Worm (Caenorhabditis elegans) whole organism, midembryonic: ENCODE results near the gene nlp-26.

Source experiments
- T22C8.4 ChIP-seq: fragments of 200-800 bp; sonication (Bioruptor generic); IDR thresholded peaks from 2 replicates; pipeline ENCODE4 v1.3.6; 2022; ENCODE audit warnings: missing genetic modification characterization, missing compliant biosample characterization
- ztf-23 ChIP-seq: fragments of 200-800 bp; sonication (Bioruptor generic); IDR thresholded peaks from 2 replicates; pipeline ENCODE4 v1.3.6; 2022; ENCODE audit warnings: missing genetic modification reagents, missing genetic modification characterization, missing compliant biosample characterization

DNA sequence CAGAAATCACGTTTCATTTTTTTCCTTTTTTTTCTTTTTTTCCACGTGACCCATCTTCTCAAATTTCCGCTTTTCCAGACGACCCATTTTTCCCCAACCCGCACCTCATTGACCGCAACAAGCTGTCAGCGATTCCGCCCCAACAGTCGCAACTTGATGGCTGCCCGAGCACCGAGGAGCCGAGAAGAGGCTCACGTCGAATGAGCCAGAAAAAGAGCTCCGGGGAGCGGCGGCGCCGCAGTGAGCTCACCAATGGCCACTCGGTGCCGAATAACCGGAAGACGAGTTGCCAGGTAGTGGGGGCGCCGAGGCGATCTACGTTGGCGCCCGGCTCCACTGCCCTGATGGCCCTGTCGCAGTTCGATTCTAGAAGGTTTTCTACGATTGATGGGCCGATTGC lies 22.4 kb upstream of the nlp-26 start:
- no peak for TF ChIP-seq ztf-23
- no peak for TF ChIP-seq T22C8.4 (GFP tag; lab: Robert Waterston, UW)
